Worm (Caenorhabditis elegans) whole organism, young adult: ENCODE measurements around the gene F15H10.10.
"Not testable (repeated sequence)": the region's sequence is repeated elsewhere in the genome, so short reads cannot be mapped to it uniquely, and the experiment has no call there.

Experiments
- B0019.2 ChIP-seq: fragments of 200-800 bp; sonication (Bioruptor generic); conservative IDR thresholded peaks from 2 replicates; pipeline ENCODE4 v1.3.6; 2022; ENCODE audit warnings: missing genetic modification reagents, missing genetic modification characterization, missing compliant biosample characterization
- F52B5.7 ChIP-seq: sonication (generic microtip); optimal IDR thresholded peaks from 2 replicates; lab custom pipeline; 2016; ENCODE audit warnings: mild to moderate bottlenecking, missing genetic modification characterization, missing compliant biosample characterization
- T26A5.8 ChIP-seq: sonication (generic microtip); optimal IDR thresholded peaks from 2 replicates; lab custom pipeline; 2016; ENCODE audit warnings: missing genetic modification characterization, missing compliant biosample characterization
- ama-1 ChIP-seq, 3 experiments: fragments of 150-350 bp in 1 of 3; sonication (generic microtip) in 2 of 3; optimal IDR thresholded peaks; 2 replicates each; lab custom pipeline; 2014 to 2018; ENCODE audit warnings: missing biosample characterization in 2 of 3, missing genetic modification characterization in 2 of 3, missing genetic modification reagents in 2 of 3
- dpl-1 ChIP-seq: fragments of 150-350 bp; optimal IDR thresholded peaks from 2 replicates; lab custom pipeline; 2014; ENCODE audit warnings: missing biosample characterization, missing genetic modification reagents, missing genetic modification characterization
- hmg-1.2 ChIP-seq: fragments of 200-800 bp; sonication (Bioruptor generic); IDR thresholded peaks from 2 replicates; pipeline ENCODE4 v1.3.6; 2022; ENCODE audit warnings: missing genetic modification reagents, missing genetic modification characterization, missing compliant biosample characterization
- lin-35 ChIP-seq, 3 experiments: fragments of 150-350 bp in 2 of 3; sonication (generic microtip) in 1 of 3; optimal IDR thresholded peaks; 2 replicates each; lab custom pipeline; 2014 to 2018; ENCODE audit warnings: missing biosample characterization in 3 of 3, missing genetic modification characterization in 3 of 3, missing genetic modification reagents in 3 of 3
- nfya-1 ChIP-seq: sonication (generic microtip); optimal IDR thresholded peaks from 2 replicates; lab custom pipeline; 2017; ENCODE audit warnings: antibody characterized with exemption, missing compliant biosample characterization, missing genetic modification characterization, borderline replicate concordance; ENCODE audit not compliant: insufficient read depth
- rcor-1 ChIP-seq: fragments of 200-800 bp; sonication (Bioruptor generic); IDR thresholded peaks from 2 replicates; pipeline ENCODE4 v1.3.6; 2022; ENCODE audit warnings: missing genetic modification reagents, missing genetic modification characterization, missing compliant biosample characterization
- snpc-3.4 ChIP-seq: sonication (generic microtip); optimal IDR thresholded peaks from 2 replicates; lab custom pipeline; 2017; ENCODE audit warnings: missing genetic modification characterization, mild to moderate bottlenecking, missing compliant biosample characterization, antibody characterized with exemption, moderate library complexity, missing genotype, missing genetic modification reagents
- snpc-4 ChIP-seq, 5 experiments: fragments of 150-350 bp in 1 of 5; sonication (generic microtip) in 4 of 5; optimal IDR thresholded peaks; 2 replicates each; lab custom pipeline; 2014 to 2018; ENCODE audit warnings: missing genetic modification characterization in 5 of 5, missing biosample characterization in 3 of 5, antibody characterized with exemption in 2 of 5, mild to moderate bottlenecking in 2 of 5, missing compliant biosample characterization in 2 of 5, missing genotype in 2 of 5, moderate library complexity in 2 of 5, missing genetic modification reagents in 1 of 5

DNA sequence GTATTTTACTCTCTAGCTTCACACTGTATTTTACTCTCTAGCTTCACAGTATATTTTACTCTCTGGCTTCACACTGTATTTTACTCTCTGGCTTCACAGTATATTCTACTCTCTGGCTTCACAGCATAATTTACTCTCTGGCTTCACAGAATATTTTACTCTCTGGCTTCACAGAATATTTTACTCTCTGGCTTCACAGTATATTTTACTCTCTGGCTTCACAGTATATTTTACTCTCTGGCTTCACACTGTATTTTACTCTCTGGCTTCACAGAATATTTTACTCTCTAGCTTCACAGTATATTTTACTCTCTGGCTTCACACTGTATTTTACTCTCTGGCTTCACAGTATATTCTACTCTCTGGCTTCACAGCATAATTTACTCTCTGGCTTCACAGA is 33.1 kb upstream of the F15H10.10 start:
- TF ChIP-seq dpl-1 (GFP tag; lab: Kevin White, UChicago); snpc-4 (GFP tag; optimal IDR thresholded peaks at IDR 0.05; lab: Kevin White, UChicago); snpc-4 (tag; optimal IDR thresholded peaks at IDR 0.05; lab: Kevin White, UChicago); rcor-1 (GFP tag; lab: Robert Waterston, UW); lin-35 (GFP tag; optimal IDR thresholded peaks at IDR 0.05; lab: Kevin White, UChicago); F52B5.7 (tag; lab: Kevin White, UChicago); B0019.2 (GFP tag; lab: Robert Waterston, UW); snpc-3.4; nfya-1; hmg-1.2 (GFP tag; lab: Robert Waterston, UW); ama-1 (optimal IDR thresholded peaks at IDR 0.05; lab: Kevin White, UChicago); ama-1 (GFP tag; optimal IDR thresholded peaks at IDR 0.05; lab: Kevin White, UChicago); T26A5.8 (tag; lab: Kevin White, UChicago): not testable (repeated sequence)
